Worm (Caenorhabditis elegans) whole organism, L3 larva: Measurements from ENCODE around the gene srh-104.

Experiments
- ama-1 ChIP-seq: fragments of 150-350 bp; optimal IDR thresholded peaks from 2 replicates; lab custom pipeline; 2018
- ceh-16 ChIP-seq: sonication (generic microtip); optimal IDR thresholded peaks from 2 replicates; lab custom pipeline; 2017; ENCODE audit warnings: missing biosample characterization, missing genetic modification characterization
- ceh-28 ChIP-seq: fragments of 150-350 bp; optimal IDR thresholded peaks from 2 replicates; lab custom pipeline; 2014; ENCODE audit warnings: missing biosample characterization, missing genetic modification reagents, missing genetic modification characterization
- ceh-82 ChIP-seq: fragments of 150-350 bp; optimal IDR thresholded peaks from 2 replicates; lab custom pipeline; 2014; ENCODE audit warnings: missing biosample characterization, missing genetic modification characterization
- daf-12 ChIP-seq: fragments of 150-350 bp; optimal IDR thresholded peaks from 2 replicates; lab custom pipeline; 2014; ENCODE audit warnings: missing biosample characterization, missing genetic modification reagents, missing genetic modification characterization
- egl-27 ChIP-seq: sonication (generic microtip); optimal IDR thresholded peaks from 4 replicates; lab custom pipeline; 2017; ENCODE audit warnings: missing biosample characterization, missing genetic modification reagents, missing genetic modification characterization
- elt-1 ChIP-seq: fragments of 150-350 bp; optimal IDR thresholded peaks from 2 replicates; lab custom pipeline; 2014; ENCODE audit warnings: missing biosample characterization, missing genetic modification characterization
- elt-2 ChIP-seq: sonication (generic microtip); optimal IDR thresholded peaks from 2 replicates; lab custom pipeline; 2016; ENCODE audit warnings: missing genetic modification reagents, mild to moderate bottlenecking, missing genetic modification characterization, missing compliant biosample characterization
- elt-3 ChIP-seq, 3 experiments: fragments of 150-350 bp in 1 of 3; sonication (generic microtip) in 2 of 3; optimal IDR thresholded peaks; 2 replicates in 2 of 3; 4 replicates in 1 of 3; lab custom pipeline; 2014 to 2017; ENCODE audit warnings: missing biosample characterization in 3 of 3, missing genetic modification characterization in 3 of 3
- eor-1 ChIP-seq, 2 experiments: fragments of 150-350 bp; optimal IDR thresholded peaks; 2 replicates each; lab custom pipeline; 2014 to 2018; ENCODE audit warnings: missing biosample characterization in 2 of 2, missing genetic modification characterization in 2 of 2
- fkh-10 ChIP-seq: sonication (generic microtip); optimal IDR thresholded peaks from 2 replicates; lab custom pipeline; 2017; ENCODE audit warnings: missing biosample characterization, missing genetic modification reagents, missing genetic modification characterization
- fkh-2 ChIP-seq: fragments of 150-350 bp; optimal IDR thresholded peaks from 2 replicates; lab custom pipeline; 2014; ENCODE audit warnings: missing biosample characterization, missing genetic modification reagents, missing genetic modification characterization
- fos-1 ChIP-seq: fragments of 150-350 bp; optimal IDR thresholded peaks from 2 replicates; lab custom pipeline; 2014; ENCODE audit warnings: missing biosample characterization, missing genetic modification characterization
- hmg-11 ChIP-seq: sonication (generic microtip); optimal IDR thresholded peaks from 2 replicates; lab custom pipeline; 2016; ENCODE audit warnings: missing genetic modification characterization, missing compliant biosample characterization
- lin-15B ChIP-seq: fragments of 150-350 bp; optimal IDR thresholded peaks from 2 replicates; lab custom pipeline; 2014; ENCODE audit warnings: missing biosample characterization, missing genetic modification characterization
- lin-39 ChIP-seq: fragments of 150-350 bp; optimal IDR thresholded peaks from 2 replicates; lab custom pipeline; 2018; ENCODE audit warnings: missing biosample characterization, missing genetic modification reagents, missing genetic modification characterization
- lsy-12 ChIP-seq: sonication (generic microtip); optimal IDR thresholded peaks from 2 replicates; lab custom pipeline; 2016; ENCODE audit warnings: mild to moderate bottlenecking, missing genetic modification characterization, missing compliant biosample characterization
- mdl-1 ChIP-seq: fragments of 150-350 bp; optimal IDR thresholded peaks from 2 replicates; lab custom pipeline; 2014; ENCODE audit warnings: missing biosample characterization, missing genetic modification characterization
- mml-1 ChIP-seq: fragments of 150-350 bp; sonication (generic microtip); optimal IDR thresholded peaks from 3 replicates; lab custom pipeline; 2014; ENCODE audit warnings: missing biosample characterization, missing genetic modification characterization
- nhr-11 ChIP-seq: fragments of 150-350 bp; optimal IDR thresholded peaks from 2 replicates; lab custom pipeline; 2014; ENCODE audit warnings: missing biosample characterization, missing genetic modification characterization
- nhr-12 ChIP-seq: fragments of 150-350 bp; optimal IDR thresholded peaks from 2 replicates; lab custom pipeline; 2014; ENCODE audit warnings: missing biosample characterization, missing genetic modification characterization
- nhr-23 ChIP-seq: fragments of 150-350 bp; optimal IDR thresholded peaks from 2 replicates; lab custom pipeline; 2014; ENCODE audit warnings: missing biosample characterization, missing genetic modification reagents, missing genetic modification characterization
- nhr-67 ChIP-seq: fragments of 150-350 bp; optimal IDR thresholded peaks from 2 replicates; lab custom pipeline; 2014; ENCODE audit warnings: missing biosample characterization, missing genetic modification characterization
- nhr-77 ChIP-seq: fragments of 150-350 bp; optimal IDR thresholded peaks from 2 replicates; lab custom pipeline; 2014; ENCODE audit warnings: missing biosample characterization, missing genetic modification characterization
- pqm-1 ChIP-seq: fragments of 150-350 bp; optimal IDR thresholded peaks from 2 replicates; lab custom pipeline; 2017; ENCODE audit warnings: missing biosample characterization, missing genetic modification characterization, inconsistent platforms
- sea-2 ChIP-seq: fragments of 150-350 bp; sonication (generic microtip); optimal IDR thresholded peaks from 4 replicates; lab custom pipeline; 2014; ENCODE audit warnings: missing biosample characterization, missing genetic modification reagents, missing genetic modification characterization
- skn-1 ChIP-seq: fragments of 150-350 bp; optimal IDR thresholded peaks from 2 replicates; lab custom pipeline; 2014; ENCODE audit warnings: missing biosample characterization, missing genetic modification characterization
- tbx-2 ChIP-seq: sonication (generic microtip); optimal IDR thresholded peaks from 2 replicates; lab custom pipeline; 2016; ENCODE audit warnings: mild to moderate bottlenecking, missing genetic modification characterization, missing compliant biosample characterization
- unc-39 ChIP-seq: sonication (generic microtip); optimal IDR thresholded peaks from 4 replicates; lab custom pipeline; 2017; ENCODE audit warnings: missing biosample characterization, missing genetic modification characterization
- unc-62 ChIP-seq: fragments of 150-350 bp; sonication (generic microtip); optimal IDR thresholded peaks from 4 replicates; lab custom pipeline; 2014; ENCODE audit warnings: missing biosample characterization, missing genetic modification reagents, missing genetic modification characterization
- zag-1 ChIP-seq: fragments of 150-350 bp; optimal IDR thresholded peaks from 2 replicates; lab custom pipeline; 2014; ENCODE audit warnings: missing biosample characterization, missing genetic modification characterization
- ztf-11 ChIP-seq: fragments of 150-350 bp; optimal IDR thresholded peaks from 2 replicates; lab custom pipeline; 2014; ENCODE audit warnings: missing biosample characterization, missing genetic modification characterization
- ztf-4 ChIP-seq: fragments of 150-350 bp; optimal IDR thresholded peaks from 2 replicates; lab custom pipeline; 2014; ENCODE audit warnings: missing biosample characterization, missing genetic modification characterization

Gene srh-104

ce11 chrV:16244078-16244477 lies at the start of gene srh-104:
srh-104 (minus strand) TSS chrV:16244178.
- TF ChIP-seq nhr-11 (tag; lab: Kevin White, UChicago) (no peak), tbx-2 (tag; lab: Kevin White, UChicago) (no peak), mdl-1 (tag; lab: Kevin White, UChicago) (no peak), ceh-82 (tag; lab: Kevin White, UChicago) (no peak), ztf-4 (no peak), ztf-11 (tag; lab: Kevin White, UChicago) (no peak)

- TF ChIP-seq elt-2 (tag; lab: Kevin White, UChicago) (peak; percentile 42), pqm-1 (tag; lab: Kevin White, UChicago) (peak; percentile 12), unc-39 (tag; lab: Kevin White, UChicago) (no peak)
Measured at ce11 chrV:16292409-16292808, 48.4 kb upstream of the srh-104 start, which contains the start of gene oac-5. oac-5 (plus strand) TSS chrV:16292709.

ce11 chrV:16287619-16288018 lies 43.6 kb upstream of the srh-104 start, which contains the start of gene F28G4.3:
F28G4.3 (minus strand) TSS chrV:16287719.
- TF ChIP-seq lin-15B (tag; lab: Kevin White, UChicago) (no peak), daf-12 (tag; lab: Kevin White, UChicago) (no peak), eor-1 (tag; optimal IDR thresholded peaks at IDR 0.05; lab: Kevin White, UChicago) (no peak), nhr-12 (tag; lab: Kevin White, UChicago) (no peak), fkh-2 (tag; lab: Kevin White, UChicago) (no peak), lsy-12 (tag; lab: Kevin White, UChicago) (no peak), sea-2 (GFP tag; lab: Kevin White, UChicago) (no peak), elt-1 (tag; lab: Kevin White, UChicago) (no peak), fkh-10 (GFP tag; lab: Kevin White, UChicago) (no peak), skn-1 (tag; lab: Kevin White, UChicago) (no peak), nhr-77 (tag; lab: Kevin White, UChicago) (no peak), unc-39 (tag; lab: Kevin White, UChicago) (no peak), elt-3 (tag; optimal IDR thresholded peaks at IDR 0.05; lab: Kevin White, UChicago) (no peak), ceh-28 (tag; lab: Kevin White, UChicago) (no peak), elt-2 (tag; lab: Kevin White, UChicago) (no peak), unc-62 (GFP tag; lab: Kevin White, UChicago) (no peak), nhr-23 (tag; lab: Kevin White, UChicago) (no peak), ceh-16 (tag; lab: Kevin White, UChicago) (no peak), ztf-4 (no peak), hmg-11 (tag; lab: Kevin White, UChicago) (no peak)

ce11 chrV:16285794-16286193 lies 41.8 kb upstream of the srh-104 start, which contains the start of gene F28G4.4:
F28G4.4 (minus strand) TSS chrV:16285894.
- no peak for TF ChIP-seq egl-27
- no peak for TF ChIP-seq fos-1 (tag; lab: Kevin White, UChicago)
- no peak for TF ChIP-seq fkh-10 (GFP tag; lab: Kevin White, UChicago)
- no peak for TF ChIP-seq pqm-1 (tag; lab: Kevin White, UChicago)
- TF ChIP-seq nhr-67 = no peak
- TF ChIP-seq, all 47 proteins: peak for 0

ce11 chrV:16282147-16282546 lies 38.2 kb upstream of the srh-104 start, which contains the start of gene F28G4.2:
F28G4.2 (minus strand) TSS chrV:16282321.
- TF ChIP-seq unc-62 (GFP tag; lab: Kevin White, UChicago) (no peak), lin-39 (no peak), mdl-1 (tag; lab: Kevin White, UChicago) (no peak), elt-1 (tag; lab: Kevin White, UChicago) (no peak), lin-15B (tag; lab: Kevin White, UChicago) (no peak), nhr-77 (tag; lab: Kevin White, UChicago) (no peak), zag-1 (tag; lab: Kevin White, UChicago) (no peak), ama-1 (no peak), mml-1 (no peak), nhr-23 (tag; lab: Kevin White, UChicago) (no peak), lsy-12 (tag; lab: Kevin White, UChicago) (no peak), hmg-11 (tag; lab: Kevin White, UChicago) (no peak)
